Fruit fly (Drosophila melanogaster) whole organism, embryonic: ENCODE measurements around the gene Dbp21E2.

Source experiments
- B-H2 ChIP-seq: fragments of 200-800 bp; sonication (Bioruptor generic); optimal IDR thresholded peaks from 2 replicates; lab custom pipeline; 2018; ENCODE audit warnings: missing biosample characterization, mild to moderate bottlenecking, missing genetic modification characterization
- Bdp1 ChIP-seq: fragments of 200-800 bp; sonication (Bioruptor generic); optimal IDR thresholded peaks from 3 replicates; lab custom pipeline; 2016; ENCODE audit warnings: missing biosample characterization, missing genetic modification characterization
- C15 ChIP-seq: fragments of 200-800 bp; sonication (Bioruptor generic); IDR thresholded peaks from 3 replicates; pipeline ENCODE4 v1.3.6; 2022; ENCODE audit warnings: missing biosample characterization, missing genetic modification characterization
- CG11723 ChIP-seq: fragments of 200-800 bp; sonication (Bioruptor generic); optimal IDR thresholded peaks from 2 replicates; lab custom pipeline; 2017; ENCODE audit warnings: missing biosample characterization, mild to moderate bottlenecking, missing genetic modification characterization
- CG12659 ChIP-seq: fragments of 200-800 bp; sonication (Bioruptor generic); optimal IDR thresholded peaks from 3 replicates; lab custom pipeline; 2017; ENCODE audit warnings: mild to moderate bottlenecking, missing biosample characterization, missing genetic modification reagents, missing genetic modification characterization
- CG12769 ChIP-seq: fragments of 200-800 bp; sonication (Bioruptor generic); optimal IDR thresholded peaks from 2 replicates; lab custom pipeline; 2019; ENCODE audit warnings: missing biosample characterization, mild to moderate bottlenecking, missing genetic modification characterization, moderate library complexity
- CG13296 ChIP-seq: fragments of 200-800 bp; sonication (Bioruptor generic); optimal IDR thresholded peaks from 3 replicates; lab custom pipeline; 2018; ENCODE audit warnings: missing biosample characterization, mild to moderate bottlenecking, missing genetic modification characterization
- CG15073 ChIP-seq: fragments of 200-800 bp; sonication (Bioruptor generic); optimal IDR thresholded peaks from 2 replicates; lab custom pipeline; 2016; ENCODE audit warnings: missing biosample characterization, missing genetic modification characterization
- CG15479 ChIP-seq: fragments of 200-800 bp; sonication (Bioruptor generic); optimal IDR thresholded peaks from 3 replicates; lab custom pipeline; 2019; ENCODE audit warnings: missing biosample characterization, mild to moderate bottlenecking, missing genetic modification characterization, moderate library complexity
- CG17612 ChIP-seq: fragments of 200-800 bp; sonication (Bioruptor generic); IDR thresholded peaks from 2 replicates; pipeline ENCODE4 v1.3.6; 2022; ENCODE audit warnings: missing biosample characterization, missing genetic modification characterization
- CG1832 ChIP-seq: fragments of 200-800 bp; sonication (Bioruptor generic); optimal IDR thresholded peaks from 2 replicates; lab custom pipeline; 2017; ENCODE audit warnings: missing biosample characterization, mild to moderate bottlenecking, missing genetic modification characterization, inconsistent platforms
- CG18599 ChIP-seq: fragments of 200-800 bp; sonication (Bioruptor generic); optimal IDR thresholded peaks from 3 replicates; lab custom pipeline; 2017; ENCODE audit warnings: missing biosample characterization, missing genetic modification characterization, mild to moderate bottlenecking, moderate library complexity, missing genetic modification reagents
- CG2116 ChIP-seq: fragments of 200-800 bp; sonication (Bioruptor generic); optimal IDR thresholded peaks from 3 replicates; lab custom pipeline; 2018; ENCODE audit warnings: missing biosample characterization, mild to moderate bottlenecking, missing genetic modification characterization
- CG30020 ChIP-seq: fragments of 200-800 bp; optimal IDR thresholded peaks from 2 replicates; lab custom pipeline; 2019; ENCODE audit warnings: missing biosample characterization, mild to moderate bottlenecking, missing genetic modification characterization, moderate library complexity
- CG32532 ChIP-seq: fragments of 200-800 bp; sonication (Bioruptor generic); IDR thresholded peaks from 2 replicates; pipeline ENCODE4 v1.3.6; 2022; ENCODE audit warnings: missing biosample characterization, missing genetic modification characterization
- CG3407 ChIP-seq: fragments of 200-800 bp; sonication (Bioruptor generic); optimal IDR thresholded peaks from 2 replicates; lab custom pipeline; 2018; ENCODE audit warnings: missing biosample characterization, mild to moderate bottlenecking, missing genetic modification characterization
- CG4617 ChIP-seq: fragments of 200-800 bp; sonication (Bioruptor generic); optimal IDR thresholded peaks from 3 replicates; lab custom pipeline; 2016; ENCODE audit warnings: missing biosample characterization, missing genetic modification characterization, borderline replicate concordance
- CG5953 ChIP-seq: fragments of 200-800 bp; sonication (Bioruptor generic); IDR thresholded peaks from 2 replicates; pipeline ENCODE4 v1.3.6; 2022; ENCODE audit warnings: missing biosample characterization, missing genetic modification characterization
- CG8281 ChIP-seq: fragments of 200-800 bp; sonication (Bioruptor generic); optimal IDR thresholded peaks from 2 replicates; lab custom pipeline; 2018; ENCODE audit warnings: missing biosample characterization, mild to moderate bottlenecking, missing genetic modification characterization, moderate library complexity
- CG8290 ChIP-seq, 3 experiments: fragments of 200-800 bp; sonication (Bioruptor generic); optimal IDR thresholded peaks; 2 replicates each; lab custom pipeline; 2016 to 2019; ENCODE audit warnings: missing biosample characterization in 3 of 3, missing genetic modification characterization in 3 of 3, mild to moderate bottlenecking in 2 of 3, moderate library complexity in 1 of 3
- CkIIα-i1 ChIP-seq: fragments of 200-800 bp; sonication (Bioruptor generic); IDR thresholded peaks from 2 replicates; pipeline ENCODE4 v1.3.6; 2022; ENCODE audit warnings: missing biosample characterization, missing genetic modification characterization
- Dad ChIP-seq: fragments of 200-800 bp; sonication (Bioruptor generic); optimal IDR thresholded peaks from 3 replicates; lab custom pipeline; 2016; ENCODE audit warnings: missing biosample characterization, missing genetic modification characterization
- Dek ChIP-seq: fragments of 200-800 bp; sonication (Bioruptor generic); optimal IDR thresholded peaks from 3 replicates; lab custom pipeline; 2019; ENCODE audit warnings: missing biosample characterization, mild to moderate bottlenecking, missing genetic modification characterization, moderate library complexity
- E2f2 ChIP-seq: fragments of 200-800 bp; sonication (Bioruptor generic); IDR thresholded peaks from 2 replicates; pipeline ENCODE4 v1.3.6; 2022; ENCODE audit warnings: missing biosample characterization, missing genetic modification characterization
- Gsc ChIP-seq: fragments of 200-800 bp; sonication (Bioruptor generic); IDR thresholded peaks from 2 replicates; pipeline ENCODE4 v1.3.6; 2022; ENCODE audit warnings: missing biosample characterization, missing genetic modification characterization
- HLH3B ChIP-seq: fragments of 200-800 bp; sonication (Bioruptor generic); IDR thresholded peaks from 2 replicates; pipeline ENCODE4 v1.3.6; 2022; ENCODE audit warnings: missing biosample characterization, missing genetic modification characterization
- MESR4 ChIP-seq: fragments of 200-800 bp; sonication (Bioruptor generic); optimal IDR thresholded peaks from 2 replicates; lab custom pipeline; 2018; ENCODE audit warnings: missing biosample characterization, mild to moderate bottlenecking, missing genetic modification characterization, moderate library complexity
- Stat92E ChIP-seq, 3 experiments: fragments of >200 bp in 2 of 3; fragments of 200-800 bp in 1 of 3; sonication (Bioruptor generic) in 1 of 3; optimal IDR thresholded peaks; 2 replicates each; lab custom pipeline; 2017 to 2019; ENCODE audit warnings: missing biosample characterization in 3 of 3, missing genetic modification characterization in 3 of 3, mild to moderate bottlenecking in 1 of 3, moderate library complexity in 1 of 3
- abd-A ChIP-seq: fragments of 200-800 bp; sonication (Bioruptor generic); optimal IDR thresholded peaks from 3 replicates; lab custom pipeline; 2019; ENCODE audit warnings: missing biosample characterization, mild to moderate bottlenecking, missing genetic modification characterization, moderate library complexity
- ase ChIP-seq: fragments of 200-800 bp; sonication (Bioruptor generic); IDR thresholded peaks from 3 replicates; pipeline ENCODE4 v1.3.6; 2022; ENCODE audit warnings: missing biosample characterization, missing genetic modification characterization
- bigmax ChIP-seq: fragments of 200-800 bp; sonication (Bioruptor generic); optimal IDR thresholded peaks from 2 replicates; lab custom pipeline; 2018; ENCODE audit warnings: missing biosample characterization, mild to moderate bottlenecking, missing genetic modification characterization
- cas ChIP-seq: fragments of 200-800 bp; sonication (Bioruptor generic); IDR thresholded peaks from 2 replicates; pipeline ENCODE4 v1.3.6; 2022; ENCODE audit warnings: missing biosample characterization, missing genetic modification characterization
- dan ChIP-seq: fragments of 200-800 bp; sonication (Bioruptor generic); IDR thresholded peaks from 2 replicates; pipeline ENCODE4 v1.3.6; 2022; ENCODE audit warnings: missing biosample characterization, missing genetic modification characterization
- disco-r ChIP-seq: fragments of 200-800 bp; sonication (Bioruptor generic); optimal IDR thresholded peaks from 2 replicates; lab custom pipeline; 2016; ENCODE audit warnings: missing biosample characterization, missing genetic modification characterization
- dm ChIP-seq: fragments of 200-800 bp; sonication (Bioruptor generic); optimal IDR thresholded peaks from 3 replicates; lab custom pipeline; 2016; ENCODE audit warnings: missing biosample characterization, missing genetic modification characterization
- esg ChIP-seq: fragments of 200-800 bp; sonication (Bioruptor generic); conservative IDR thresholded peaks from 2 replicates; pipeline ENCODE4 v1.3.6; 2022; ENCODE audit warnings: missing biosample characterization, missing genetic modification characterization
- gcm2 ChIP-seq: fragments of 200-800 bp; sonication (Bioruptor generic); optimal IDR thresholded peaks from 2 replicates; lab custom pipeline; 2016; ENCODE audit warnings: missing biosample characterization, missing genetic modification characterization
- klu ChIP-seq: fragments of 200-800 bp; sonication (Bioruptor generic); IDR thresholded peaks from 2 replicates; pipeline ENCODE4 v1.3.6; 2022; ENCODE audit warnings: missing biosample characterization, missing genetic modification characterization
- lab ChIP-seq: fragments of 200-800 bp; sonication (Bioruptor generic); optimal IDR thresholded peaks from 3 replicates; lab custom pipeline; 2017; ENCODE audit warnings: missing biosample characterization, missing genetic modification characterization, mild to moderate bottlenecking, moderate library complexity, missing genetic modification reagents
- mirr ChIP-seq: fragments of 200-800 bp; sonication (Bioruptor generic); optimal IDR thresholded peaks from 3 replicates; lab custom pipeline; 2018; ENCODE audit warnings: missing biosample characterization, mild to moderate bottlenecking, missing genetic modification characterization
- nom ChIP-seq: fragments of 200-800 bp; sonication (Bioruptor generic); optimal IDR thresholded peaks from 2 replicates; lab custom pipeline; 2017; ENCODE audit warnings: missing biosample characterization, missing genetic modification characterization, mild to moderate bottlenecking, moderate library complexity, missing genetic modification reagents
- pb ChIP-seq: fragments of 200-800 bp; sonication (Bioruptor generic); optimal IDR thresholded peaks from 3 replicates; lab custom pipeline; 2016; ENCODE audit warnings: missing biosample characterization, missing genetic modification characterization
- sob ChIP-seq: fragments of 200-800 bp; sonication (Bioruptor generic); IDR thresholded peaks from 2 replicates; pipeline ENCODE4 v1.3.6; 2022; ENCODE audit warnings: missing biosample characterization, missing genetic modification characterization
- stc ChIP-seq: fragments of 200-800 bp; sonication (Bioruptor generic); IDR thresholded peaks from 2 replicates; pipeline ENCODE4 v1.3.6; 2022; ENCODE audit warnings: missing biosample characterization, missing genetic modification characterization
- sug ChIP-seq: fragments of 200-800 bp; optimal IDR thresholded peaks from 2 replicates; lab custom pipeline; 2019; ENCODE audit warnings: missing biosample characterization, mild to moderate bottlenecking, missing genetic modification characterization, moderate library complexity
- tin ChIP-seq: fragments of 200-800 bp; sonication (Bioruptor generic); optimal IDR thresholded peaks from 3 replicates; lab custom pipeline; 2016; ENCODE audit warnings: missing biosample characterization, missing genetic modification characterization
- tna ChIP-seq: fragments of 200-800 bp; sonication (Bioruptor generic); IDR thresholded peaks from 2 replicates; pipeline ENCODE4 v1.3.6; 2022; ENCODE audit warnings: missing biosample characterization, missing genetic modification characterization; ENCODE audit not compliant: partially characterized antibody
- tup ChIP-seq: fragments of 200-800 bp; sonication (Bioruptor generic); optimal IDR thresholded peaks from 2 replicates; lab custom pipeline; 2016; ENCODE audit warnings: missing biosample characterization, mild to moderate bottlenecking, missing genetic modification characterization, moderate library complexity
- zfh2 ChIP-seq: fragments of 200-800 bp; sonication (Bioruptor generic); optimal IDR thresholded peaks from 2 replicates; lab custom pipeline; 2016; ENCODE audit warnings: missing biosample characterization, missing genetic modification characterization

The Dbp21E2 gene

dm6 chr2L:857897-858517, 46.6 kb downstream of the Dbp21E2 start (continued):
- TF ChIP-seq CG1832 (GFP tag; lab: Kevin White, UChicago) (no peak), CG5953 (GFP tag; lab: Robert Waterston, UW) (peak; percentile 72), tup (GFP tag; lab: Kevin White, UChicago) (peak; percentile 24), gcm2 (GFP tag; lab: Kevin White, UChicago) (no peak), CG11723 (GFP tag; lab: Kevin White, UChicago) (no peak), sug (peak; percentile 82), disco-r (GFP tag; lab: Kevin White, UChicago) (peak; percentile 57), bigmax (no peak), CG8290 (GFP tag; optimal IDR thresholded peaks at IDR 0.05; lab: Kevin White, UChicago) (peak; percentile 30), CG8290 (tag; optimal IDR thresholded peaks at IDR 0.05; lab: Kevin White, UChicago) (peak in 1 of 2 experiments; percentile 57), Gsc (GFP tag; lab: Robert Waterston, UW) (no peak), CG12769 (peak; percentile 85), Bdp1 (GFP tag; lab: Kevin White, UChicago) (peak; percentile 14), dan (GFP tag; lab: Robert Waterston, UW) (no peak), CG13296 (GFP tag; lab: Kevin White, UChicago) (no peak), HLH3B (GFP tag; lab: Robert Waterston, UW) (peak; percentile 73), klu (GFP tag; lab: Robert Waterston, UW) (no peak), ase (no peak), nom (GFP tag; lab: Kevin White, UChicago) (no peak), CG2116 (peak; percentile 7), CkIIα-i1 (no peak), CG12659 (GFP tag; lab: Kevin White, UChicago) (peak; percentile 62), zfh2 (no peak), dm (no peak), tna (GFP tag; lab: Robert Waterston, UW) (no peak), esg (GFP tag; lab: Robert Waterston, UW) (peak; percentile 61), CG4617 (no peak), B-H2 (no peak), CG17612 (no peak), CG32532 (GFP tag; lab: Robert Waterston, UW) (peak; percentile 13; the same call in 1 of the 2 replicates), MESR4 (GFP tag; lab: Kevin White, UChicago) (no peak), E2f2 (peak; percentile 47; the same call in 1 of the 2 replicates), CG8281 (no peak), Stat92E (GFP tag; optimal IDR thresholded peaks at IDR 0.05; lab: Kevin White, UChicago) (no peak), CG18599 (GFP tag; lab: Kevin White, UChicago) (peak; percentile 42), CG3407 (GFP tag; lab: Kevin White, UChicago) (peak; percentile 48), stc (GFP tag; lab: Robert Waterston, UW) (peak; percentile 52), CG15073 (GFP tag; lab: Kevin White, UChicago) (no peak), pb (no peak), abd-A (tag; lab: Kevin White, UChicago) (no peak), lab (GFP tag; lab: Kevin White, UChicago) (peak; percentile 65), CG30020 (tag; lab: Kevin White, UChicago) (no peak), C15 (GFP tag; lab: Robert Waterston, UW) (no peak), cas (GFP tag; lab: Robert Waterston, UW) (no peak), tin (GFP tag; lab: Kevin White, UChicago) (peak; percentile 23), Dek (tag; lab: Kevin White, UChicago) (peak; percentile 33), mirr (no peak), CG15479 (GFP tag; lab: Kevin White, UChicago) (no peak), sob (no peak), Dad (GFP tag; lab: Kevin White, UChicago) (no peak)
